Fruit fly (Drosophila melanogaster): ENCODE measurements around the gene Apc2.
A peak's percentile ranks its signal among the peaks of the same experiment; 100 is the strongest.

The Apc2 gene

dm6 chr3R:24161173-24161811 lies 2.5 kb upstream of the Apc2 start, which contains the start of the genes Myo95E and TBC1d7 (continued):
- TF ChIP-seq CG2875 (GFP tag; optimal IDR thresholded peaks at IDR 0.05) (peak; percentile 58), Dref (GFP tag; IDR thresholded peaks at IDR 0.05) (peak; percentile 68), CG11247 (GFP tag; IDR thresholded peaks at IDR 0.05) (peak; percentile 86), salm (tag; optimal IDR thresholded peaks at IDR 0.05) (peak; percentile 74), lbe (GFP tag; optimal IDR thresholded peaks at IDR 0.05) (peak; percentile 86), Ets97D (GFP tag; optimal IDR thresholded peaks at IDR 0.05) (peak; percentile 47), Poxn (GFP tag; IDR thresholded peaks at IDR 0.05) (no peak; the same call in 1 of the 2 replicates), pfk (GFP tag; optimal IDR thresholded peaks at IDR 0.05) (no peak), disco-r (GFP tag; optimal IDR thresholded peaks at IDR 0.05) (no peak), pb (GFP tag; optimal IDR thresholded peaks at IDR 0.05) (no peak), CG4820 (GFP tag; optimal IDR thresholded peaks at IDR 0.05) (peak; percentile 82), zen2 (GFP tag; IDR thresholded peaks at IDR 0.05; ENCODE audit: partially characterized antibody) (no peak; the same call in 2 of the 3 replicates), Atf-2 (GFP tag; optimal IDR thresholded peaks at IDR 0.05) (no peak), tio (GFP tag; optimal IDR thresholded peaks at IDR 0.05) (no peak), Chrac-16 (GFP tag; optimal IDR thresholded peaks at IDR 0.05) (peak; percentile 86), CG6654 (GFP tag; optimal IDR thresholded peaks at IDR 0.05) (peak; percentile 58), CoRest (tag; optimal IDR thresholded peaks at IDR 0.05) (peak; percentile 93), Blimp-1 (GFP tag; optimal IDR thresholded peaks at IDR 0.05) (no peak), mld (GFP tag; IDR thresholded peaks at IDR 0.05; ENCODE audit: partially characterized antibody) (no peak), hbn (GFP tag; IDR thresholded peaks at IDR 0.05; ENCODE audit: partially characterized antibody) (peak; percentile 64), PHDP (tag; optimal IDR thresholded peaks at IDR 0.05) (peak; percentile 90), CG10959 (GFP tag; IDR thresholded peaks at IDR 0.05) (peak; percentile 89), p53 (GFP tag; optimal IDR thresholded peaks at IDR 0.05) (no peak), gcm (GFP tag; optimal IDR thresholded peaks at IDR 0.05) (no peak), CG4854 (GFP tag; optimal IDR thresholded peaks at IDR 0.05) (peak; percentile 68), CG6254 (GFP tag; optimal IDR thresholded peaks at IDR 0.05) (peak; percentile 61), CG7556 (GFP tag; optimal IDR thresholded peaks at IDR 0.05) (peak; percentile 84), CG3847 (GFP tag; IDR thresholded peaks at IDR 0.05) (peak; percentile 87), CG4730 (GFP tag; IDR thresholded peaks at IDR 0.05) (peak; percentile 93), Myb (GFP tag; optimal IDR thresholded peaks at IDR 0.05) (peak; percentile 7), Hr78 (GFP tag; optimal IDR thresholded peaks at IDR 0.05) (no peak), CG11085 (GFP tag; IDR thresholded peaks at IDR 0.05) (peak; percentile 73), lab (GFP tag; optimal IDR thresholded peaks at IDR 0.05) (no peak), ind (GFP tag; optimal IDR thresholded peaks at IDR 0.05) (peak; percentile 89), CG8924 (tag; optimal IDR thresholded peaks at IDR 0.05) (peak; percentile 91), unpg (GFP tag; optimal IDR thresholded peaks at IDR 0.05) (peak; percentile 89), CG8388 (GFP tag; optimal IDR thresholded peaks at IDR 0.05) (peak; percentile 82), HLH4C (GFP tag; IDR thresholded peaks at IDR 0.05; ENCODE audit: partially characterized antibody) (peak; percentile 55; the same call in 1 of the 3 replicates), nau (GFP tag; optimal IDR thresholded peaks at IDR 0.05) (no peak), CG2889 (GFP tag; IDR thresholded peaks at IDR 0.05) (peak; percentile 82), CG1647 (GFP tag; optimal IDR thresholded peaks at IDR 0.05) (peak; percentile 53), CG15073 (GFP tag; optimal IDR thresholded peaks at IDR 0.05) (peak; percentile 28), Oaz (GFP tag; IDR thresholded peaks at IDR 0.05) (peak; percentile 93), Dll (GFP tag; IDR thresholded peaks at IDR 0.05; ENCODE audit: partially characterized antibody) (peak; percentile 88), CG8359 (GFP tag; optimal IDR thresholded peaks at IDR 0.05; ENCODE audit: borderline replicate concordance) (no peak), lmd (GFP tag; IDR thresholded peaks at IDR 0.05) (peak; percentile 96), CG6175 (GFP tag; IDR thresholded peaks at IDR 0.05) (peak; percentile 72), Oli (tag; optimal IDR thresholded peaks at IDR 0.05) (peak; percentile 83)

Measured in whole organism, embryonic.